Fruit fly (Drosophila melanogaster) whole organism, pupa: ENCODE measurements around the gene RIOK2.
A peak's percentile ranks its signal among the peaks of the same experiment; 100 is the strongest.

Source experiments
- CG10348 ChIP-seq: fragments of 200-800 bp; sonication (Bioruptor generic); IDR thresholded peaks from 2 replicates; pipeline ENCODE4 v1.3.6; 2022; ENCODE audit warnings: missing biosample characterization, missing genetic modification characterization
- CG12605 ChIP-seq: fragments of 200-800 bp; sonication (Bioruptor generic); IDR thresholded peaks from 2 replicates; pipeline ENCODE4 v1.3.6; 2022; ENCODE audit warnings: missing biosample characterization, missing genetic modification characterization
- CG13204 ChIP-seq: fragments of 200-800 bp; sonication (Bioruptor generic); optimal IDR thresholded peaks from 2 replicates; lab custom pipeline; 2018; ENCODE audit warnings: missing biosample characterization, mild to moderate bottlenecking, missing genetic modification characterization, moderate library complexity
- CG14655 ChIP-seq: fragments of 200-800 bp; sonication (Bioruptor generic); optimal IDR thresholded peaks from 3 replicates; lab custom pipeline; 2017; ENCODE audit warnings: mild to moderate bottlenecking, missing biosample characterization, missing genetic modification reagents, missing genetic modification characterization
- CG15710 ChIP-seq: fragments of 200-800 bp; sonication (Bioruptor generic); optimal IDR thresholded peaks from 2 replicates; lab custom pipeline; 2018; ENCODE audit warnings: missing biosample characterization, mild to moderate bottlenecking, missing genetic modification characterization, moderate library complexity
- CG17806 ChIP-seq: fragments of 200-800 bp; sonication (Bioruptor generic); optimal IDR thresholded peaks from 2 replicates; lab custom pipeline; 2018; ENCODE audit warnings: missing biosample characterization, mild to moderate bottlenecking, missing genetic modification characterization, moderate library complexity
- CG32121 ChIP-seq: fragments of 200-800 bp; sonication (Bioruptor generic); IDR thresholded peaks from 2 replicates; pipeline ENCODE4 v1.3.6; 2022; ENCODE audit warnings: missing biosample characterization, missing genetic modification characterization
- CG34367 ChIP-seq: fragments of 200-800 bp; sonication (Bioruptor generic); optimal IDR thresholded peaks from 2 replicates; lab custom pipeline; 2018; ENCODE audit warnings: missing biosample characterization, mild to moderate bottlenecking, missing genetic modification characterization
- CG4496 ChIP-seq: fragments of 200-800 bp; sonication (Bioruptor generic); IDR thresholded peaks from 3 replicates; pipeline ENCODE4 v1.3.6; 2022; ENCODE audit warnings: missing biosample characterization, missing genetic modification characterization
- CG8159 ChIP-seq: fragments of 200-800 bp; sonication (Bioruptor generic); optimal IDR thresholded peaks from 3 replicates; lab custom pipeline; 2018; ENCODE audit warnings: missing biosample characterization, mild to moderate bottlenecking, missing genetic modification characterization, moderate library complexity
- CG8301 ChIP-seq: fragments of 200-800 bp; sonication (Bioruptor generic); optimal IDR thresholded peaks from 2 replicates; lab custom pipeline; 2018; ENCODE audit warnings: missing biosample characterization, mild to moderate bottlenecking, missing genetic modification characterization
- CG9948 ChIP-seq: fragments of 200-800 bp; sonication (Bioruptor generic); optimal IDR thresholded peaks from 2 replicates; lab custom pipeline; 2018; ENCODE audit warnings: missing biosample characterization, mild to moderate bottlenecking, missing genetic modification characterization, moderate library complexity
- D1 ChIP-seq: fragments of 200-800 bp; sonication (Bioruptor generic); optimal IDR thresholded peaks from 2 replicates; lab custom pipeline; 2018; ENCODE audit warnings: missing biosample characterization, mild to moderate bottlenecking, missing genetic modification characterization, moderate library complexity
- EcR ChIP-seq: fragments of 200-800 bp; sonication (Bioruptor generic); optimal IDR thresholded peaks from 3 replicates; lab custom pipeline; 2019; ENCODE audit warnings: missing biosample characterization, missing genetic modification characterization, mild to moderate bottlenecking, moderate library complexity, missing genetic modification reagents
- Ets98B ChIP-seq: fragments of 200-800 bp; sonication (Bioruptor generic); IDR thresholded peaks from 2 replicates; pipeline ENCODE4 v1.3.6; 2022; ENCODE audit warnings: missing biosample characterization, missing genetic modification characterization
- Pif1A ChIP-seq: fragments of 200-800 bp; sonication (Bioruptor generic); optimal IDR thresholded peaks from 3 replicates; lab custom pipeline; 2016; ENCODE audit warnings: missing biosample characterization, missing genetic modification characterization
- Pif1B ChIP-seq: fragments of 200-800 bp; sonication (Bioruptor generic); optimal IDR thresholded peaks from 3 replicates; lab custom pipeline; 2016; ENCODE audit warnings: missing biosample characterization, missing genetic modification characterization
- Snoo ChIP-seq: fragments of 200-800 bp; sonication (Bioruptor generic); optimal IDR thresholded peaks from 3 replicates; lab custom pipeline; 2017; ENCODE audit warnings: missing biosample characterization, mild to moderate bottlenecking, missing genetic modification characterization, inconsistent platforms
- fd96Ca ChIP-seq: fragments of 200-800 bp; sonication (Bioruptor generic); IDR thresholded peaks from 3 replicates; pipeline ENCODE4 v1.3.6; 2022; ENCODE audit warnings: missing biosample characterization, missing genetic modification characterization
- gl ChIP-seq: fragments of 200-800 bp; sonication (Bioruptor generic); optimal IDR thresholded peaks from 2 replicates; lab custom pipeline; 2018; ENCODE audit warnings: missing biosample characterization, mild to moderate bottlenecking, missing genetic modification characterization
- rn ChIP-seq: fragments of 200-800 bp; sonication (Bioruptor generic); IDR thresholded peaks from 2 replicates; pipeline ENCODE4 v1.3.6; 2022; ENCODE audit warnings: missing biosample characterization, missing genetic modification characterization

RIOK2 gene

DNA sequence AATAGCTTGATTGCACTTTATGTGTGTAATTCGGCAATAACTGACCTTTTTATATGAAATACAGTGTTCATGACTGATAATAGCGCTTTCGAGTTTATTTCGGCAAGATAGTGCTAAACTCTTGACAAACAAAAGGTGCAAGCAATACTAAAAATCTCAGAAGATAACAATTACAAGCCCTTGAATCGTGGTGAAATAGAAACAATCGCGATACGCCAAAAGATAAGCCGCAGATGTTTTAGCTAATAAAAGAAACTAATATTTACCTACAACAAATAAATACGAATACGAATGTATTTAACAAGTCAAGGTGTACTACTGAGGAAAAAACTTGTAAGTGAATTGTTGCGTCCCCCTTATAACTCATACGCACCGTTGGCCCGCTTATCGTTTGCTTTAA lies 9.6 kb downstream of the RIOK2 start:
- TF ChIP-seq CG8301 (tag; lab: Kevin White, UChicago) (no peak), CG14655 (no peak), CG15710 (tag; lab: Kevin White, UChicago) (no peak), Snoo (tag; lab: Kevin White, UChicago) (no peak), CG13204 (GFP tag; lab: Kevin White, UChicago) (no peak), Pif1A (GFP tag; lab: Kevin White, UChicago) (no peak), CG12605 (GFP tag; lab: Robert Waterston, UW) (no peak)

- no peak for TF ChIP-seq CG13204 (GFP tag; lab: Kevin White, UChicago)
- no peak for TF ChIP-seq CG8301 (tag; lab: Kevin White, UChicago)
- no peak for TF ChIP-seq CG34367
- TF ChIP-seq Pif1A (GFP tag; lab: Kevin White, UChicago): no peak
- TF ChIP-seq Snoo (tag; lab: Kevin White, UChicago): no peak
Measured at dm6 chr3R:25277112-25277511, 11.5 kb downstream of the RIOK2 start, which contains the start of gene CG10513. Gene CG10513 (minus strand): TSS chr3R:25277212.

dm6 chr3R:25279796-25280350 lies 14.2 kb downstream of the RIOK2 start, which contains the start of gene CG10514:
Gene CG10514 (minus strand): TSS chr3R:25279846.
- TF ChIP-seq rn (GFP tag; lab: Robert Waterston, UW) (no peak), Pif1A (GFP tag; lab: Kevin White, UChicago) (peak; percentile 6), gl (no peak)

- no peak for TF ChIP-seq Ets98B
- no peak for TF ChIP-seq EcR (GFP tag; lab: Kevin White, UChicago)
- TF ChIP-seq CG8301 (tag; lab: Kevin White, UChicago): no peak
- TF ChIP-seq Pif1B (GFP tag; lab: Kevin White, UChicago): no peak
- no peak for TF ChIP-seq CG32121 (GFP tag; lab: Robert Waterston, UW)
- TF ChIP-seq CG13204 (GFP tag; lab: Kevin White, UChicago): no peak
- TF ChIP-seq CG8159: no peak
- no peak for TF ChIP-seq Pif1A (GFP tag; lab: Kevin White, UChicago)
- no peak for TF ChIP-seq Snoo (tag; lab: Kevin White, UChicago)
- TF ChIP-seq CG17806 (tag; lab: Kevin White, UChicago): no peak
- no peak for TF ChIP-seq rn (GFP tag; lab: Robert Waterston, UW)
- no peak for TF ChIP-seq fd96Ca (GFP tag; lab: Robert Waterston, UW)
- TF ChIP-seq CG9948 (tag; lab: Kevin White, UChicago): no peak
- TF ChIP-seq CG34367: no peak
- no peak for TF ChIP-seq CG14655
- no peak for TF ChIP-seq CG4496 (GFP tag; lab: Robert Waterston, UW)
- TF ChIP-seq CG15710 (tag; lab: Kevin White, UChicago): no peak
Measured at dm6 chr3R:25281165-25281564, 15.5 kb downstream of the RIOK2 start, which contains the start of gene CG11892. Gene CG11892 (plus strand): TSS chr3R:25281548.

DNA sequence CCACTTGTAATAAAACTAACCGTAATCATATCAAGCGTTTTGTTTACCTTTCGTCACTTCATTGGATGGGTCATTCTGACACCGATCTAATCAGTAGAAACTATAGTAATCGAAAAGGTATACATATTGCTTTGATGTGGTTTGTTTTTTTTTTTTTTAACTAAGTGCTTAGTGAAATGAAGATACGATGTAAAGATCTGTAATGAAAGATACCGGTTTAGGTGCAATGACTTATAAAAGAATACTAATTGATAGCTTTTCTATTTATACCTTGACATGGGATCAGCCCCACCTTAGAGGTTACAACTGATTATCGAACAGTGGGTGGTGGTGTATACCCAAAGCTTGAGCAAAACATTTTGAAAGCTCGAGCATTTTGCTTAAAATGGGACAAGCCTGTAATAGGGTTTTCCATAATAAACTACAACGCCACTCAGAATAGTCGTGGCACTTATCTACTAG lies 17.6 kb downstream of the RIOK2 start, which contains the start of gene CG31300:
Gene CG31300 (plus strand): TSS at position 412 of the 462 bp plus-strand sequence.
- TF ChIP-seq CG4496 (GFP tag; lab: Robert Waterston, UW): no peak
- no peak for TF ChIP-seq CG14655
- no peak for TF ChIP-seq CG8159
- no peak for TF ChIP-seq fd96Ca (GFP tag; lab: Robert Waterston, UW)
- no peak for TF ChIP-seq CG10348 (GFP tag; lab: Robert Waterston, UW)
- TF ChIP-seq CG9948 (tag; lab: Kevin White, UChicago): no peak
- TF ChIP-seq CG15710 (tag; lab: Kevin White, UChicago): no peak
- TF ChIP-seq Snoo (tag; lab: Kevin White, UChicago): no peak
- no peak for TF ChIP-seq CG32121 (GFP tag; lab: Robert Waterston, UW)

DNA sequence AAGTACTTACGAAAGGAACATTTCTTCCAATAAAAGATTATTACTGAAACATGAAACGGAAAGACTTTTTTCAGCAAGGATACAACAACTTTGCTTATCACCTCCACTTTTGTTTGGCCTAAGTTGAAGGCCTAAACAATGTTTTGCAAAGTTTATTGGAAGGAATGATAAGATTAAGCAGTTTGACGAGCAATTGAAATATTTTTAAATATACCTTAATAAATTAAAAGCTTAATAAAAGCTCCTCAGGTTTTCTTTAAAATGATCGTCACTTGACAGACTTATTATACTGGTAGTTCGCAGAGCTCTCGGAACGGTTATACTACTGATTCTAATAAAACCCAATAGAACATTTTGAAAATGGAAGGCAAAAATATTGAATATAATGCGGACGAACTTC lies 19.5 kb downstream of the RIOK2 start, which contains the start of gene CG31104:
Gene CG31104 (plus strand): TSS at position 301 of the 400 bp plus-strand sequence.
- TF ChIP-seq Ets98B: no peak
- TF ChIP-seq CG4496 (GFP tag; lab: Robert Waterston, UW): no peak
- TF ChIP-seq Pif1A (GFP tag; lab: Kevin White, UChicago): no peak
- no peak for TF ChIP-seq Pif1B (GFP tag; lab: Kevin White, UChicago)
- TF ChIP-seq rn (GFP tag; lab: Robert Waterston, UW): no peak
- TF ChIP-seq CG15710 (tag; lab: Kevin White, UChicago): no peak
- no peak for TF ChIP-seq CG12605 (GFP tag; lab: Robert Waterston, UW)
- TF ChIP-seq CG10348 (GFP tag; lab: Robert Waterston, UW): no peak
- no peak for TF ChIP-seq CG17806 (tag; lab: Kevin White, UChicago)
- no peak for TF ChIP-seq CG9948 (tag; lab: Kevin White, UChicago)
- no peak for TF ChIP-seq CG13204 (GFP tag; lab: Kevin White, UChicago)
- no peak for TF ChIP-seq gl
- no peak for TF ChIP-seq CG8159
- no peak for TF ChIP-seq CG14655
- no peak for TF ChIP-seq Snoo (tag; lab: Kevin White, UChicago)
- TF ChIP-seq CG32121 (GFP tag; lab: Robert Waterston, UW): no peak
- no peak for TF ChIP-seq EcR (GFP tag; lab: Kevin White, UChicago)
- no peak for TF ChIP-seq D1 (tag; lab: Kevin White, UChicago)
- TF ChIP-seq, all 21 proteins: peak for 0
